Worm (Caenorhabditis elegans): ENCODE data around the gene abu-10.

ce11 chrX:3837752-3838159, 39.8 kb downstream of the abu-10 start:
- TF ChIP-seq him-1 (tag; optimal IDR thresholded peaks at IDR 0.05): no peak
- no peak for TF ChIP-seq dao-5 (tag; optimal IDR thresholded peaks at IDR 0.05)
- TF ChIP-seq W03F9.2 (tag; optimal IDR thresholded peaks at IDR 0.05): no peak
